Worm (Caenorhabditis elegans) whole organism, midembryonic: ENCODE results near the gene faah-5.

Experiments
- klf-2 ChIP-seq: fragments of 200-800 bp; sonication (Bioruptor generic); conservative IDR thresholded peaks from 2 replicates; pipeline ENCODE4 v1.3.6; 2022; ENCODE audit warnings: missing genetic modification reagents, missing genetic modification characterization, missing compliant biosample characterization
- med-1 ChIP-seq: sonication (generic microtip); optimal IDR thresholded peaks from 2 replicates; lab custom pipeline; 2017; ENCODE audit warnings: missing genetic modification characterization, mild to moderate bottlenecking, missing compliant biosample characterization, antibody characterized with exemption, missing genetic modification reagents; ENCODE audit not compliant: insufficient read depth
- ref-1 ChIP-seq: fragments of 200-800 bp; sonication (Bioruptor generic); conservative IDR thresholded peaks from 2 replicates; pipeline ENCODE4 v1.3.6; 2022; ENCODE audit warnings: missing genetic modification reagents, missing genetic modification characterization, missing compliant biosample characterization

DNA sequence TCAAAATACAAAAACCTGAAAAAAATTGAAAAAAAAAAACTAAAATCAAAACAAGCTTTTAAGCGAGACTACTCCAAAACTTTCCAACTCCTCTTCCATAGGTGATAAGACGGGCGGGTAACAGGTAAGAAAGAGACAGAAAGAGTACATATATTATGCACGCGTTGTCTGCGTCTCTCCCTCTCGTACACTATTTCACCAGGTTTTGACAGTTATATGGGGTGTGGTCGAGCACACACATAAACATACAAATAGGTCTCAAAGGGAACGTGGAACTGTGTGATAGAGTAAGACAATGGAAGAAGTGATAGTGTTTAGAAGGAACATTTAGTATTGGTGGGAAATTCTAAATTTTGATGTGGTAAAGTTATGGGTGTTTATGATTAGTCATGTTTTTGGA, 9.7 kb downstream of the faah-5 start:
- no peak for TF ChIP-seq ref-1 (GFP tag; lab: Robert Waterston, UW)
- TF ChIP-seq klf-2 (GFP tag; lab: Robert Waterston, UW), result no peak
- TF ChIP-seq med-1 (GFP tag; lab: Kevin White, UChicago), result no peak
